Fruit fly (Drosophila melanogaster) whole organism, embryonic: ENCODE results near the gene lap.

Source experiments
- Ada2b ChIP-seq: fragments of 200-800 bp; sonication (Bioruptor generic); IDR thresholded peaks from 2 replicates; pipeline ENCODE4 v1.3.6; 2022; ENCODE audit warnings: missing biosample characterization, missing genetic modification characterization
- Awh ChIP-seq: fragments of 200-800 bp; sonication (Bioruptor generic); IDR thresholded peaks from 2 replicates; pipeline ENCODE4, ENCODE4 v1.3.6; 2022; ENCODE audit warnings: missing biosample characterization, missing genetic modification characterization
- BEAF-32 ChIP-seq: fragments of 200-800 bp; sonication (Bioruptor generic); optimal IDR thresholded peaks from 3 replicates; lab custom pipeline; 2017; ENCODE audit warnings: missing biosample characterization, missing genetic modification characterization, mild to moderate bottlenecking, moderate library complexity, missing genetic modification reagents
- Blimp-1 ChIP-seq: fragments of 200-800 bp; sonication (Bioruptor generic); optimal IDR thresholded peaks from 3 replicates; lab custom pipeline; 2018; ENCODE audit warnings: missing biosample characterization, missing genetic modification characterization, mild to moderate bottlenecking, moderate library complexity, missing genetic modification reagents
- C15 ChIP-seq: fragments of 200-800 bp; sonication (Bioruptor generic); IDR thresholded peaks from 3 replicates; pipeline ENCODE4 v1.3.6; 2022; ENCODE audit warnings: missing biosample characterization, missing genetic modification characterization
- CG10209 ChIP-seq: fragments of 200-800 bp; sonication (Bioruptor generic); optimal IDR thresholded peaks from 3 replicates; lab custom pipeline; 2017; ENCODE audit warnings: missing biosample characterization, mild to moderate bottlenecking, missing genetic modification characterization, missing genetic modification reagents
- CG10321 ChIP-seq: fragments of 200-800 bp; sonication (Bioruptor generic); IDR thresholded peaks from 2 replicates; pipeline ENCODE4 v1.3.6; 2022; ENCODE audit warnings: missing biosample characterization, missing genetic modification characterization
- CG10565 ChIP-seq: fragments of 200-800 bp; sonication (Bioruptor generic); optimal IDR thresholded peaks from 3 replicates; lab custom pipeline; 2016; ENCODE audit warnings: missing biosample characterization, mild to moderate bottlenecking, missing genetic modification characterization
- CG10959 ChIP-seq: fragments of 200-800 bp; sonication (Bioruptor generic); IDR thresholded peaks from 2 replicates; pipeline ENCODE4 v1.3.6; 2022; ENCODE audit warnings: missing biosample characterization, missing genetic modification characterization
- CG13775 ChIP-seq: fragments of 200-800 bp; sonication (Bioruptor generic); optimal IDR thresholded peaks from 3 replicates; lab custom pipeline; 2017; ENCODE audit warnings: missing biosample characterization, mild to moderate bottlenecking, missing genetic modification characterization
- CG15601 ChIP-seq: fragments of 200-800 bp; sonication (Bioruptor generic); optimal IDR thresholded peaks from 3 replicates; lab custom pipeline; 2019; ENCODE audit warnings: missing biosample characterization, mild to moderate bottlenecking, missing genetic modification characterization, moderate library complexity
- CG17802 ChIP-seq: fragments of 200-800 bp; sonication (Bioruptor generic); optimal IDR thresholded peaks from 2 replicates; lab custom pipeline; 2018; ENCODE audit warnings: missing biosample characterization, mild to moderate bottlenecking, missing genetic modification characterization, moderate library complexity
- CG2202 ChIP-seq: fragments of 200-800 bp; sonication (Bioruptor generic); optimal IDR thresholded peaks from 2 replicates; lab custom pipeline; 2018; ENCODE audit warnings: missing biosample characterization, mild to moderate bottlenecking, missing genetic modification characterization
- CG31388 ChIP-seq: fragments of 200-800 bp; sonication (Bioruptor generic); optimal IDR thresholded peaks from 2 replicates; lab custom pipeline; 2016; ENCODE audit warnings: missing biosample characterization, missing genetic modification characterization
- CG31441 ChIP-seq: fragments of 200-800 bp; sonication (Bioruptor generic); IDR thresholded peaks from 2 replicates; pipeline ENCODE4 v1.3.6; 2022; ENCODE audit warnings: missing biosample characterization, missing genetic modification characterization
- CG4404 ChIP-seq: fragments of 200-800 bp; sonication (Bioruptor generic); IDR thresholded peaks from 2 replicates; pipeline ENCODE4 v1.3.6; 2022; ENCODE audit warnings: missing biosample characterization, missing genetic modification characterization
- CG6175 ChIP-seq: fragments of 200-800 bp; sonication (Bioruptor generic); IDR thresholded peaks from 3 replicates; pipeline ENCODE4 v1.3.6; 2022; ENCODE audit warnings: missing biosample characterization, missing genetic modification characterization
- CG6254 ChIP-seq: fragments of 200-800 bp; sonication (Bioruptor generic); optimal IDR thresholded peaks from 3 replicates; lab custom pipeline; 2017; ENCODE audit warnings: mild to moderate bottlenecking, missing biosample characterization, missing genetic modification reagents, missing genetic modification characterization
- CG6765 ChIP-seq: fragments of 200-800 bp; sonication (Bioruptor generic); optimal IDR thresholded peaks from 3 replicates; lab custom pipeline; 2017; ENCODE audit warnings: missing biosample characterization, mild to moderate bottlenecking, missing genetic modification characterization
- CHES-1-like ChIP-seq: fragments of 200-800 bp; sonication (Bioruptor generic); optimal IDR thresholded peaks from 2 replicates; lab custom pipeline; 2016; ENCODE audit warnings: missing biosample characterization, missing genetic modification characterization
- Chrac-16 ChIP-seq: fragments of 200-800 bp; sonication (Bioruptor generic); optimal IDR thresholded peaks from 3 replicates; lab custom pipeline; 2016; ENCODE audit warnings: missing biosample characterization, missing genetic modification characterization
- GATAe ChIP-seq: fragments of 200-800 bp; sonication (Bioruptor generic); conservative IDR thresholded peaks from 2 replicates; pipeline ENCODE4 v1.3.6; 2022; ENCODE audit warnings: missing biosample characterization, missing genetic modification characterization
- Jarid2 ChIP-seq: fragments of 200-800 bp; sonication (Bioruptor generic); optimal IDR thresholded peaks from 3 replicates; lab custom pipeline; 2017; ENCODE audit warnings: mild to moderate bottlenecking, missing biosample characterization, missing genetic modification reagents, missing genetic modification characterization
- NfI ChIP-seq: fragments of 200-800 bp; sonication (Bioruptor generic); optimal IDR thresholded peaks from 3 replicates; lab custom pipeline; 2018; ENCODE audit warnings: missing biosample characterization, mild to moderate bottlenecking, missing genetic modification characterization, moderate library complexity
- Oaz ChIP-seq: fragments of 200-800 bp; sonication (Bioruptor generic); IDR thresholded peaks from 2 replicates; pipeline ENCODE4 v1.3.6; 2022; ENCODE audit warnings: missing biosample characterization, missing genetic modification characterization
- Pdp1 ChIP-seq, 2 experiments: fragments of 200-800 bp; sonication (Bioruptor generic); optimal IDR thresholded peaks; 3 replicates each; lab custom pipeline; 2016; ENCODE audit warnings: missing biosample characterization in 2 of 2, missing genetic modification characterization in 2 of 2, mild to moderate bottlenecking in 1 of 2, moderate library complexity in 1 of 2
- TFAM ChIP-seq: fragments of 200-800 bp; sonication (Bioruptor generic); optimal IDR thresholded peaks from 2 replicates; lab custom pipeline; 2017; ENCODE audit warnings: missing biosample characterization, missing genetic modification characterization, inconsistent platforms
- YL-1 ChIP-seq: fragments of 200-800 bp; sonication (Bioruptor generic); optimal IDR thresholded peaks from 3 replicates; lab custom pipeline; 2017; ENCODE audit warnings: missing biosample characterization, mild to moderate bottlenecking, missing genetic modification characterization
- ac ChIP-seq: fragments of 200-800 bp; sonication (Bioruptor generic); optimal IDR thresholded peaks from 3 replicates; lab custom pipeline; 2017; ENCODE audit warnings: missing biosample characterization, mild to moderate bottlenecking, missing genetic modification characterization
- al ChIP-seq: fragments of 200-800 bp; sonication (Bioruptor generic); IDR thresholded peaks from 2 replicates; pipeline ENCODE4 v1.3.6; 2022; ENCODE audit warnings: missing biosample characterization, missing genetic modification characterization
- ara ChIP-seq: fragments of 200-800 bp; sonication (Bioruptor generic); IDR thresholded peaks from 2 replicates; pipeline ENCODE4 v1.3.6; 2022; ENCODE audit warnings: missing biosample characterization, missing genetic modification characterization
- az2 ChIP-seq: fragments of 200-800 bp; sonication (Bioruptor generic); optimal IDR thresholded peaks from 3 replicates; lab custom pipeline; 2016; ENCODE audit warnings: missing biosample characterization, missing genetic modification characterization
- chn ChIP-seq: fragments of 200-800 bp; sonication (Bioruptor generic); optimal IDR thresholded peaks from 2 replicates; lab custom pipeline; 2016; ENCODE audit warnings: missing biosample characterization, missing genetic modification characterization
- corto ChIP-seq: fragments of 200-800 bp; sonication (Bioruptor generic); optimal IDR thresholded peaks from 2 replicates; lab custom pipeline; 2016; ENCODE audit warnings: missing biosample characterization, mild to moderate bottlenecking, missing genetic modification characterization, moderate library complexity
- disco-r ChIP-seq: fragments of 200-800 bp; sonication (Bioruptor generic); optimal IDR thresholded peaks from 2 replicates; lab custom pipeline; 2016; ENCODE audit warnings: missing biosample characterization, missing genetic modification characterization
- gce ChIP-seq: fragments of 200-800 bp; sonication (Bioruptor generic); IDR thresholded peaks from 3 replicates; pipeline ENCODE4 v1.3.6; 2022; ENCODE audit warnings: missing biosample characterization, missing genetic modification characterization
- gfzf ChIP-seq: fragments of 200-800 bp; sonication (Bioruptor generic); optimal IDR thresholded peaks from 2 replicates; lab custom pipeline; 2016; ENCODE audit warnings: missing biosample characterization, mild to moderate bottlenecking, missing genetic modification characterization, moderate library complexity
- ham ChIP-seq: fragments of 200-800 bp; sonication (Bioruptor generic); IDR thresholded peaks from 2 replicates; pipeline ENCODE4 v1.3.6; 2022; ENCODE audit warnings: missing biosample characterization, missing genetic modification characterization
- kni ChIP-seq: fragments of 200-800 bp; sonication (Bioruptor generic); optimal IDR thresholded peaks from 3 replicates; lab custom pipeline; 2017; ENCODE audit warnings: mild to moderate bottlenecking, missing biosample characterization, missing genetic modification reagents, missing genetic modification characterization
- maf-S ChIP-seq: fragments of 200-800 bp; sonication (Bioruptor generic); optimal IDR thresholded peaks from 2 replicates; lab custom pipeline; 2016; ENCODE audit warnings: missing biosample characterization, missing genetic modification characterization
- pfk ChIP-seq: fragments of 200-800 bp; sonication (Bioruptor generic); optimal IDR thresholded peaks from 2 replicates; lab custom pipeline; 2018; ENCODE audit warnings: missing biosample characterization, mild to moderate bottlenecking, missing genetic modification characterization, moderate library complexity
- phol ChIP-seq: fragments of 200-800 bp; sonication (Bioruptor generic); optimal IDR thresholded peaks from 3 replicates; lab custom pipeline; 2018; ENCODE audit warnings: missing biosample characterization, mild to moderate bottlenecking, missing genetic modification characterization, moderate library complexity
- ro ChIP-seq: fragments of 200-800 bp; sonication (Bioruptor generic); IDR thresholded peaks from 2 replicates; pipeline ENCODE4 v1.3.6; 2022; ENCODE audit warnings: missing biosample characterization, missing genetic modification characterization
- sim ChIP-seq: fragments of 200-800 bp; sonication (Bioruptor generic); IDR thresholded peaks from 2 replicates; pipeline ENCODE4 v1.3.6; 2022; ENCODE audit warnings: missing biosample characterization, missing genetic modification characterization
- sob ChIP-seq: fragments of 200-800 bp; sonication (Bioruptor generic); IDR thresholded peaks from 2 replicates; pipeline ENCODE4 v1.3.6; 2022; ENCODE audit warnings: missing biosample characterization, missing genetic modification characterization
- tap ChIP-seq: fragments of 200-800 bp; optimal IDR thresholded peaks from 3 replicates; lab custom pipeline; 2019; ENCODE audit warnings: missing biosample characterization, mild to moderate bottlenecking, missing genetic modification characterization, moderate library complexity
- tx ChIP-seq: fragments of 200-800 bp; sonication (Bioruptor generic); optimal IDR thresholded peaks from 2 replicates; lab custom pipeline; 2016; ENCODE audit warnings: missing biosample characterization, missing genetic modification characterization
- wdn ChIP-seq: fragments of 200-800 bp; sonication (Bioruptor generic); IDR thresholded peaks from 2 replicates; pipeline ENCODE4 v1.3.6; 2022; ENCODE audit warnings: missing biosample characterization, missing genetic modification characterization
- z ChIP-seq: fragments of 200-800 bp; sonication (Bioruptor generic); IDR thresholded peaks from 3 replicates; pipeline ENCODE4 v1.3.6; 2022; ENCODE audit warnings: missing biosample characterization, missing genetic modification characterization

Gene lap

dm6 chr3R:7150544-7151406 lies 36.0 kb upstream of the lap start, which contains the start of the genes gfzf and Sas-4 (continued):
- TF ChIP-seq CG15601 (tag; lab: Kevin White, UChicago) (peak; percentile 38), tx (GFP tag; lab: Kevin White, UChicago) (peak; percentile 29), chn (GFP tag; lab: Kevin White, UChicago) (peak; percentile 50), Awh (GFP tag; lab: Robert Waterston, UW) (peak; percentile 13; the same call in 1 of the 2 replicates), wdn (peak; percentile 39; the same call in 1 of the 2 replicates), TFAM (GFP tag; lab: Kevin White, UChicago) (no peak), tap (tag; lab: Kevin White, UChicago) (no peak), Jarid2 (GFP tag; lab: Kevin White, UChicago) (no peak), CHES-1-like (no peak), Chrac-16 (GFP tag; lab: Kevin White, UChicago) (peak; percentile 69), gfzf (GFP tag; lab: Kevin White, UChicago) (peak; percentile 95), Ada2b (GFP tag; lab: Robert Waterston, UW) (peak; percentile 38; the same call in 1 of the 2 replicates), CG6175 (no peak), CG10565 (GFP tag; lab: Kevin White, UChicago) (no peak), CG13775 (GFP tag; lab: Kevin White, UChicago) (peak; percentile 78), maf-S (GFP tag; lab: Kevin White, UChicago) (no peak), Oaz (GFP tag; lab: Robert Waterston, UW) (no peak), pfk (GFP tag; lab: Kevin White, UChicago) (no peak), ara (no peak), az2 (GFP tag; lab: Kevin White, UChicago) (peak; percentile 58), ac (GFP tag; lab: Kevin White, UChicago) (no peak), C15 (GFP tag; lab: Robert Waterston, UW) (no peak), corto (no peak), YL-1 (peak; percentile 65), phol (tag; lab: Kevin White, UChicago) (peak; percentile 75), CG6765 (GFP tag; lab: Kevin White, UChicago) (no peak), CG2202 (tag; lab: Kevin White, UChicago) (no peak), z (GFP tag; lab: Robert Waterston, UW) (no peak), NfI (GFP tag; lab: Kevin White, UChicago) (peak; percentile 63), sob (peak; percentile 70; the same call in 1 of the 2 replicates), al (GFP tag; lab: Robert Waterston, UW) (peak; percentile 52; the same call in 1 of the 2 replicates), CG4404 (GFP tag; lab: Robert Waterston, UW) (peak; percentile 62; the same call in 1 of the 2 replicates), disco-r (GFP tag; lab: Kevin White, UChicago) (no peak), gce (GFP tag; lab: Robert Waterston, UW) (no peak), kni (GFP tag; lab: Kevin White, UChicago) (no peak), CG17802 (tag; lab: Kevin White, UChicago) (peak; percentile 31), sim (GFP tag; lab: Robert Waterston, UW) (no peak), CG31388 (GFP tag; lab: Kevin White, UChicago) (peak; percentile 44), ro (GFP tag; lab: Robert Waterston, UW) (no peak), CG31441 (GFP tag; lab: Robert Waterston, UW) (peak; percentile 57), CG10209 (GFP tag; lab: Kevin White, UChicago) (peak; percentile 66), ham (GFP tag; lab: Robert Waterston, UW) (no peak; the same call in 1 of the 2 replicates), BEAF-32 (GFP tag; lab: Kevin White, UChicago) (peak; percentile 40), Pdp1 (GFP tag; optimal IDR thresholded peaks at IDR 0.05; lab: Kevin White, UChicago) (peak; percentile 9 to 58), CG6254 (no peak), CG10321 (no peak), Blimp-1 (GFP tag; lab: Kevin White, UChicago) (peak; percentile 33), GATAe (GFP tag; lab: Robert Waterston, UW) (peak; percentile 47; the same call in 1 of the 2 replicates), CG10959 (GFP tag; lab: Robert Waterston, UW) (no peak)
